Worm (Caenorhabditis elegans): ENCODE results near the gene Y51A2B.5.

DNA sequence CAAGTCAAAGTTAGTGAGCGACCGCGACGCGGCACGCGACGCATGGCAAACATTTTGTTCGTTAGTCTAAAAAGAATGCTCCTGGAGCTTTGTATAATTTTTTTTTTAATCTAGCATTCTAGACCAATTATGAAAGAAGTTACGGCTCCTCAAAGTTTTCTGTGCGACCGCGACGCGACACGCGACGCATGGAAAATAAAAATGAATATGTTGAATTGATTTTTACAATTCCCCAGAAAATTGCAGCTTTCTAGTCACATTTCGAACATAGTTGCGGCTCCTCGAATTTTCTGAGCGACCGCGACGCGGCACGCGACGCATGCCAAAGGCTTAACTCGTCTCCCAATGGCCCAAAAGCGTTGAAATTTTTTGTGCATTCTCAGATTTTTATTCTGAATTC lies 35.4 kb downstream of the Y51A2B.5 start, which contains the start of gene ZK262.4:
- TF ChIP-seq ref-1 (GFP tag; conservative IDR thresholded peaks at IDR 0.05) (no peak), flt-1 (GFP tag; IDR thresholded peaks at IDR 0.05) (no peak), cog-1 (tag; optimal IDR thresholded peaks at IDR 0.05) (no peak), ztf-23 (GFP tag; IDR thresholded peaks at IDR 0.05) (no peak), klf-2 (GFP tag; conservative IDR thresholded peaks at IDR 0.05) (no peak), T22C8.4 (GFP tag; IDR thresholded peaks at IDR 0.05) (no peak), med-1 (GFP tag; optimal IDR thresholded peaks at IDR 0.05; ENCODE audit: insufficient read depth) (no peak)

Data from whole organism, midembryonic.